Worm (Caenorhabditis elegans): ENCODE data around the gene F18A11.2.

DNA sequence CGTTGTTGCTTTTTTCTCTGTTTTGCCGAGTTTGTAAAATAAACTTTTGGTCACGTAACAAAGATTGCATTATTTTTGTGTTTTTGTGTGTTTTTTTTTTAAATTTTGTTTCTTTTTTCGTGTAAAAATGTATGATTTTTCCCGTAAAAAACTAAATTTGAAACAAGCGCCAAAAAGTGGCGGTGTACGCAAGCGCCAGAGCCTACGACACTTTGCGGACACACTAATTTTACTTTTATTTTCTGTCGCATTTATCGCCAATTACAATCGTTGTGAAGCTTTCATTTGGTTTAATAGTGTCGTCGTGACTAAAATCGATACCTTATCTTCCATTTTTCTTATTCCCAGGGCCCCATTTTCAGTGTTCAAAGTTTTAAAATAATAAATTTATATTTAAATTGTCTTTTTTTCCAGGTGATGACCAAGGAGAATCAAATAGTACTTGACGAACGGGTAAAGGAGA is 52.3 kb downstream of the F18A11.2 start, which contains the start of the genes Y81G3A.1 and gcn-2:
- peak; percentile 14; the same call in 1 of the 2 replicates for TF ChIP-seq F33H1.4 (GFP tag; IDR thresholded peaks at IDR 0.05)
- TF ChIP-seq Y79H2A.3 (GFP tag; conservative IDR thresholded peaks at IDR 0.05) = no peak
- TF ChIP-seq repo-1 (tag; optimal IDR thresholded peaks at IDR 0.05) = no peak
- no peak for TF ChIP-seq ama-1 (optimal IDR thresholded peaks at IDR 0.05)
- no peak for TF ChIP-seq ama-1 (GFP tag; optimal IDR thresholded peaks at IDR 0.05)
- TF ChIP-seq him-1 (tag; optimal IDR thresholded peaks at IDR 0.05) = no peak
- peak; percentile 88 for TF ChIP-seq lin-54 (GFP tag; optimal IDR thresholded peaks at IDR 0.05)
- no peak for TF ChIP-seq snpc-4 (GFP tag; optimal IDR thresholded peaks at IDR 0.05)
- peak in 1 of 4 experiments; percentile 11 for TF ChIP-seq snpc-4 (tag; optimal IDR thresholded peaks at IDR 0.05)
- no peak for TF ChIP-seq mel-28 (tag; optimal IDR thresholded peaks at IDR 0.05; ENCODE audit: borderline replicate concordance)

Data from whole organism, young adult.